Worm (Caenorhabditis elegans): ENCODE data around the gene B0284.3.

DNA sequence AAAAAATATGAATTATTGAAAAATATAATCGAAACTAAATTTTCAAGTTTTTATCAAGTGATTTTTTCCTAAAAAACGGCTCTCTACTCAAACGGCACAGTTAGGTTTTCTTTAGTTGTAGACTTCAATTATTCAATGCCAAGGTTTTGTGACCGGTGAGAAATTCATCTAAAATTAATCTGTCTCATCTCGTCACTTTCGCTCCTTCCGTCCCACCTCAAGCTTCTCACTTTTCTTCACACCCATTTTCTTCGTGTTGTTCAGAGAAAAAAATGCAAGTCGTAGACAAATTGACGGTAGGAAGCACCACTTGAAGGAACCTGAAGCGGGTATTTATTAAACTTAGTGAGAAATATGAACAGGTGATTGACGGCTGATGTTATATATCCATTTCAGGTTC, 11.7 kb upstream of the B0284.3 start:
- peak; percentile 48 for TF ChIP-seq nhr-25 (tag; optimal IDR thresholded peaks at IDR 0.05)
- TF ChIP-seq pqm-1 (tag; optimal IDR thresholded peaks at IDR 0.05): no peak
- TF ChIP-seq nfya-1 (tag; optimal IDR thresholded peaks at IDR 0.05; ENCODE audit: insufficient read depth): no peak
- no peak for TF ChIP-seq nhr-11 (tag; optimal IDR thresholded peaks at IDR 0.05)
- no peak for TF ChIP-seq snpc-4 (tag; optimal IDR thresholded peaks at IDR 0.05)
- TF ChIP-seq lin-15B (tag; optimal IDR thresholded peaks at IDR 0.05): no peak
- TF ChIP-seq ceh-82 (tag; optimal IDR thresholded peaks at IDR 0.05): no peak
- no peak for TF ChIP-seq unc-62 (GFP tag; optimal IDR thresholded peaks at IDR 0.05)
- no peak for TF ChIP-seq ama-1 (optimal IDR thresholded peaks at IDR 0.05)
- no peak for TF ChIP-seq elt-3 (tag; optimal IDR thresholded peaks at IDR 0.05)
- TF ChIP-seq skn-1 (tag; optimal IDR thresholded peaks at IDR 0.05): no peak
- no peak for TF ChIP-seq ztf-4 (tag; optimal IDR thresholded peaks at IDR 0.05)
